Worm (Caenorhabditis elegans) whole organism, late embryonic: ENCODE measurements around the gene T10F2.2.
A peak's percentile ranks its signal among the peaks of the same experiment; 100 is the strongest.

Experiments
- C08G9.2 ChIP-seq: sonication (generic microtip); optimal IDR thresholded peaks from 2 replicates; lab custom pipeline; 2016; ENCODE audit warnings: mild to moderate bottlenecking, missing genetic modification characterization, moderate library complexity, missing compliant biosample characterization
- C38D4.7 ChIP-seq: fragments of 200-800 bp; sonication (Bioruptor generic); optimal IDR thresholded peaks from 2 replicates; lab custom pipeline; 2018; ENCODE audit warnings: mild to moderate bottlenecking, missing genetic modification characterization, moderate library complexity, missing compliant biosample characterization
- F13H6.1 ChIP-seq: sonication (generic microtip); optimal IDR thresholded peaks from 2 replicates; lab custom pipeline; 2016; ENCODE audit warnings: missing genetic modification characterization, missing compliant biosample characterization
- K02D7.2 ChIP-seq: sonication (generic microtip); optimal IDR thresholded peaks from 2 replicates; lab custom pipeline; 2017; ENCODE audit warnings: mild to moderate bottlenecking, missing genetic modification characterization, missing compliant biosample characterization
- K09A11.1 ChIP-seq: sonication (generic microtip); optimal IDR thresholded peaks from 2 replicates; lab custom pipeline; 2017; ENCODE audit warnings: antibody characterized with exemption, mild to moderate bottlenecking, missing genetic modification characterization, missing compliant biosample characterization; ENCODE audit not compliant: insufficient read depth
- T23F11.4 ChIP-seq: fragments of 200-800 bp; sonication (Bioruptor generic); optimal IDR thresholded peaks from 2 replicates; lab custom pipeline; 2018; ENCODE audit warnings: mild to moderate bottlenecking, missing genetic modification characterization, missing compliant biosample characterization
- Y22D7AL.16 ChIP-seq: sonication (generic microtip); optimal IDR thresholded peaks from 2 replicates; lab custom pipeline; 2016; ENCODE audit warnings: missing genetic modification characterization, missing compliant biosample characterization
- ahr-1 ChIP-seq: sonication (generic microtip); optimal IDR thresholded peaks from 2 replicates; lab custom pipeline; 2016; ENCODE audit warnings: missing genetic modification characterization, missing compliant biosample characterization
- ama-1 ChIP-seq: fragments of 150-350 bp; optimal IDR thresholded peaks from 2 replicates; lab custom pipeline; 2014
- ceh-18 ChIP-seq: sonication (generic microtip); optimal IDR thresholded peaks from 2 replicates; lab custom pipeline; 2016; ENCODE audit warnings: missing genetic modification characterization, missing compliant biosample characterization
- ceh-2 ChIP-seq: sonication (generic microtip); optimal IDR thresholded peaks from 2 replicates; lab custom pipeline; 2016; ENCODE audit warnings: missing genotype, missing genetic modification characterization, missing compliant biosample characterization
- ceh-22 ChIP-seq: sonication (generic microtip); optimal IDR thresholded peaks from 2 replicates; lab custom pipeline; 2017; ENCODE audit warnings: missing biosample characterization, missing genetic modification characterization
- ceh-24 ChIP-seq: sonication (generic microtip); optimal IDR thresholded peaks from 2 replicates; lab custom pipeline; 2016; ENCODE audit warnings: mild to moderate bottlenecking, missing genetic modification characterization, missing compliant biosample characterization
- ceh-30 ChIP-seq: fragments of 150-350 bp; optimal IDR thresholded peaks from 2 replicates; lab custom pipeline; 2014; ENCODE audit warnings: missing biosample characterization, missing genetic modification characterization
- ceh-31 ChIP-seq: sonication (generic microtip); optimal IDR thresholded peaks from 2 replicates; lab custom pipeline; 2016; ENCODE audit warnings: missing genetic modification characterization, missing compliant biosample characterization
- ceh-34 ChIP-seq: sonication (generic microtip); optimal IDR thresholded peaks from 2 replicates; lab custom pipeline; 2016; ENCODE audit warnings: mild to moderate bottlenecking, missing genetic modification characterization, missing compliant biosample characterization
- ceh-48 ChIP-seq: sonication (generic microtip); optimal IDR thresholded peaks from 2 replicates; lab custom pipeline; 2016; ENCODE audit warnings: missing genetic modification characterization, inconsistent platforms, missing compliant biosample characterization
- ceh-6 ChIP-seq: fragments of 200-800 bp; sonication (Bioruptor generic); optimal IDR thresholded peaks from 2 replicates; lab custom pipeline; 2018; ENCODE audit warnings: mild to moderate bottlenecking, missing genetic modification characterization, missing compliant biosample characterization
- che-1 ChIP-seq: sonication (generic microtip); optimal IDR thresholded peaks from 2 replicates; lab custom pipeline; 2016; ENCODE audit warnings: mild to moderate bottlenecking, missing genetic modification characterization, missing compliant biosample characterization
- dmd-4 ChIP-seq: sonication (generic microtip); optimal IDR thresholded peaks from 2 replicates; lab custom pipeline; 2016; ENCODE audit warnings: borderline replicate concordance, missing genetic modification characterization, missing compliant biosample characterization
- elt-2 ChIP-seq: sonication (generic microtip); optimal IDR thresholded peaks from 2 replicates; lab custom pipeline; 2016; ENCODE audit warnings: missing genetic modification reagents, missing genetic modification characterization, missing compliant biosample characterization
- elt-4 ChIP-seq: sonication (generic microtip); optimal IDR thresholded peaks from 2 replicates; lab custom pipeline; 2016; ENCODE audit warnings: missing genetic modification characterization, missing compliant biosample characterization
- ets-4 ChIP-seq: sonication (generic microtip); optimal IDR thresholded peaks from 2 replicates; lab custom pipeline; 2016; ENCODE audit warnings: missing genetic modification characterization, missing compliant biosample characterization
- eyg-1 ChIP-seq: sonication (generic microtip); optimal IDR thresholded peaks from 2 replicates; lab custom pipeline; 2016; ENCODE audit warnings: missing genotype, missing genetic modification characterization, missing compliant biosample characterization
- fkh-6 ChIP-seq: sonication (generic microtip); optimal IDR thresholded peaks from 2 replicates; lab custom pipeline; 2016; ENCODE audit warnings: missing genetic modification characterization, missing compliant biosample characterization
- hlh-13 ChIP-seq: fragments of 200-800 bp; sonication (Bioruptor generic); optimal IDR thresholded peaks from 2 replicates; lab custom pipeline; 2018; ENCODE audit warnings: mild to moderate bottlenecking, missing genetic modification characterization, missing compliant biosample characterization
- hlh-15 ChIP-seq: sonication (generic microtip); optimal IDR thresholded peaks from 2 replicates; lab custom pipeline; 2016; ENCODE audit warnings: missing genetic modification characterization, missing compliant biosample characterization
- hlh-30 ChIP-seq: sonication (generic microtip); optimal IDR thresholded peaks from 2 replicates; lab custom pipeline; 2017; ENCODE audit warnings: antibody characterized with exemption, missing genetic modification characterization, missing compliant biosample characterization; ENCODE audit not compliant: insufficient read depth
- hlh-6 ChIP-seq: sonication (generic microtip); optimal IDR thresholded peaks from 2 replicates; lab custom pipeline; 2016; ENCODE audit warnings: missing genotype, missing genetic modification characterization, missing compliant biosample characterization
- madf-2 ChIP-seq: sonication (generic microtip); optimal IDR thresholded peaks from 2 replicates; lab custom pipeline; 2017; ENCODE audit warnings: missing genetic modification characterization, missing compliant biosample characterization
- mec-3 ChIP-seq: sonication (generic microtip); optimal IDR thresholded peaks from 2 replicates; lab custom pipeline; 2016; ENCODE audit warnings: borderline replicate concordance, missing genetic modification characterization, missing compliant biosample characterization
- nfya-1 ChIP-seq: sonication (generic microtip); optimal IDR thresholded peaks from 2 replicates; lab custom pipeline; 2017; ENCODE audit warnings: missing genetic modification characterization, mild to moderate bottlenecking, missing compliant biosample characterization, antibody characterized with exemption, moderate library complexity
- nhr-232 ChIP-seq: sonication (generic microtip); optimal IDR thresholded peaks from 2 replicates; lab custom pipeline; 2016; ENCODE audit warnings: missing genetic modification characterization, missing compliant biosample characterization
- odd-2 ChIP-seq: sonication (generic microtip); optimal IDR thresholded peaks from 2 replicates; lab custom pipeline; 2017; ENCODE audit warnings: antibody characterized with exemption, mild to moderate bottlenecking, missing genetic modification characterization, missing compliant biosample characterization
- pag-3 ChIP-seq: sonication (generic microtip); optimal IDR thresholded peaks from 2 replicates; lab custom pipeline; 2016; ENCODE audit warnings: missing compliant biosample characterization, missing genetic modification characterization, borderline replicate concordance
- pax-1 ChIP-seq: fragments of 150-350 bp; optimal IDR thresholded peaks from 2 replicates; lab custom pipeline; 2014; ENCODE audit warnings: missing biosample characterization, missing genetic modification characterization
- pha-2 ChIP-seq: sonication (generic microtip); optimal IDR thresholded peaks from 2 replicates; lab custom pipeline; 2017; ENCODE audit warnings: mild to moderate bottlenecking, missing genetic modification characterization, missing compliant biosample characterization
- pha-4 ChIP-seq: fragments of 150-350 bp; optimal IDR thresholded peaks from 2 replicates; lab custom pipeline; 2018; ENCODE audit warnings: missing biosample characterization, missing genetic modification reagents, missing genetic modification characterization
- pros-1 ChIP-seq: fragments of 150-350 bp; optimal IDR thresholded peaks from 2 replicates; lab custom pipeline; 2014; ENCODE audit warnings: missing biosample characterization, missing genetic modification reagents, missing genetic modification characterization
- rnt-1 ChIP-seq: sonication (generic microtip); optimal IDR thresholded peaks from 2 replicates; lab custom pipeline; 2016; ENCODE audit warnings: missing genetic modification characterization, missing compliant biosample characterization
- sdc-2 ChIP-seq: sonication (generic microtip); optimal IDR thresholded peaks from 2 replicates; lab custom pipeline; 2016; ENCODE audit warnings: missing genotype, missing genetic modification characterization, missing compliant biosample characterization
- sox-2 ChIP-seq: fragments of 200-800 bp; sonication (Bioruptor generic); IDR thresholded peaks from 2 replicates; pipeline ENCODE4 v1.3.6; 2022; ENCODE audit warnings: missing genetic modification reagents, missing genetic modification characterization, missing compliant biosample characterization
- tbx-7 ChIP-seq: sonication (generic microtip); optimal IDR thresholded peaks from 2 replicates; lab custom pipeline; 2016; ENCODE audit warnings: missing genotype, missing genetic modification characterization, missing compliant biosample characterization
- ttx-3 ChIP-seq: sonication (generic microtip); optimal IDR thresholded peaks from 2 replicates; lab custom pipeline; 2016; ENCODE audit warnings: missing genetic modification reagents, missing genetic modification characterization, missing compliant biosample characterization
- unc-42 ChIP-seq: sonication (generic microtip); optimal IDR thresholded peaks from 2 replicates; lab custom pipeline; 2016; ENCODE audit warnings: missing genotype, missing genetic modification characterization, missing compliant biosample characterization
- unc-86 ChIP-seq: sonication (generic microtip); optimal IDR thresholded peaks from 2 replicates; lab custom pipeline; 2016; ENCODE audit warnings: missing genetic modification characterization, missing compliant biosample characterization
- zip-5 ChIP-seq: sonication (generic microtip); optimal IDR thresholded peaks from 2 replicates; lab custom pipeline; 2016; ENCODE audit warnings: missing genetic modification characterization, missing compliant biosample characterization

Gene T10F2.2

DNA sequence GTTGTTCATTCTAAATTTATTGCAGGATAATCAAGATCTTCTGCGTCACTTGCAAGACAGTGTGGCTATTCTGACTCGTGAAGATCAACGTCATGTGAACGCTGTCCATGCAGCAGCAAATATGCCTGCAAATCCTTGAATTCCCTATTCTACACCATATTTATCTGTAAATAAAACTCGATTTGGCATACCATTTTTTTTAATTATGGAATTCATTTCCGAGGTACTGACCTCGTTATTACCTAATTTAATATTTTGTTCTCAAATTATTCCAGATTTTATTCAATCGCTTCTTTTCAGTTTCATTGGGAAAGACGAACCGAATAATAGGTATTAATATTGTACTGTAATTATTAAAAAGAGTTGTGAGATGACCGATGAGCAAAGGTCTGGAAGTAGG is 8.5 kb upstream of the T10F2.2 start, which contains the start of gene cid-1:
TSS of gene cid-1 (plus strand) at position 301 of the 400 bp plus-strand sequence.
- TF ChIP-seq tbx-7 (tag; lab: Kevin White, UChicago) = no peak

ce11 chrIII:5173139-5173538 is 8.0 kb upstream of the T10F2.2 start, which contains the start of gene emb-1:
Gene emb-1 (plus strand): TSS chrIII:5173439.
- TF ChIP-seq rnt-1 (tag; lab: Kevin White, UChicago) (no peak), ama-1 (lab: Kevin White, UChicago) (no peak), madf-2 (tag; lab: Kevin White, UChicago) (no peak), ceh-48 (tag; lab: Kevin White, UChicago) (no peak), dmd-4 (tag; lab: Kevin White, UChicago) (no peak), pha-4 (tag; lab: Kevin White, UChicago) (no peak), pag-3 (tag; lab: Kevin White, UChicago) (no peak), ceh-34 (tag; lab: Kevin White, UChicago) (no peak), elt-4 (tag; lab: Kevin White, UChicago) (no peak), ets-4 (tag; lab: Kevin White, UChicago) (no peak), ceh-24 (tag; lab: Kevin White, UChicago) (no peak), odd-2 (tag; lab: Kevin White, UChicago) (no peak), nhr-232 (tag; lab: Kevin White, UChicago) (no peak), elt-2 (tag; lab: Kevin White, UChicago) (no peak), fkh-6 (tag; lab: Kevin White, UChicago) (no peak)

- no peak for TF ChIP-seq ceh-30
- no peak for TF ChIP-seq che-1 (tag; lab: Kevin White, UChicago)
- no peak for TF ChIP-seq T23F11.4 (GFP tag; lab: Kevin White, UChicago)
- peak; percentile 52 for TF ChIP-seq hlh-15
- TF ChIP-seq ceh-22 (tag; lab: Kevin White, UChicago) = no peak
- TF ChIP-seq mec-3 (tag; lab: Kevin White, UChicago) = peak; percentile 98
- peak; percentile 23 for TF ChIP-seq sox-2 (GFP tag; lab: Robert Waterston, UW)
- TF ChIP-seq hlh-30 (tag; lab: Kevin White, UChicago) = peak; percentile 23
- TF ChIP-seq dmd-4 (tag; lab: Kevin White, UChicago) = peak; percentile 87
- peak; percentile 100 for TF ChIP-seq ceh-31
- peak; percentile 80 for TF ChIP-seq ahr-1 (tag; lab: Kevin White, UChicago)
- no peak for TF ChIP-seq ttx-3 (tag; lab: Kevin White, UChicago)
- no peak for TF ChIP-seq pha-2 (tag; lab: Kevin White, UChicago)
- peak; percentile 78 for TF ChIP-seq nfya-1 (tag; lab: Kevin White, UChicago)
- no peak for TF ChIP-seq pha-4 (tag; lab: Kevin White, UChicago)
- peak; percentile 49 for TF ChIP-seq pax-1 (tag; lab: Kevin White, UChicago)
- peak; percentile 100 for TF ChIP-seq ets-4 (tag; lab: Kevin White, UChicago)
- peak; percentile 87 for TF ChIP-seq unc-42 (tag; lab: Kevin White, UChicago)
- peak; percentile 89 for TF ChIP-seq eyg-1 (tag; lab: Kevin White, UChicago)
- TF ChIP-seq pros-1 (tag; lab: Kevin White, UChicago) = peak; percentile 51
- TF ChIP-seq K02D7.2 (tag; lab: Kevin White, UChicago) = peak; percentile 60
- peak; percentile 49 for TF ChIP-seq hlh-13 (GFP tag; lab: Kevin White, UChicago)
- peak; percentile 45 for TF ChIP-seq ceh-6 (GFP tag; lab: Kevin White, UChicago)
- TF ChIP-seq Y22D7AL.16 (tag; lab: Kevin White, UChicago) = no peak
- peak; percentile 85 for TF ChIP-seq fkh-6 (tag; lab: Kevin White, UChicago)
- peak; percentile 100 for TF ChIP-seq C08G9.2
- TF ChIP-seq ceh-24 (tag; lab: Kevin White, UChicago) = no peak
- peak; percentile 95 for TF ChIP-seq ceh-18 (tag; lab: Kevin White, UChicago)
- TF ChIP-seq ceh-48 (tag; lab: Kevin White, UChicago) = peak; percentile 39
- peak; percentile 78 for TF ChIP-seq unc-86 (tag; lab: Kevin White, UChicago)
- TF ChIP-seq hlh-6 = peak; percentile 89
- peak; percentile 91 for TF ChIP-seq F13H6.1 (tag; lab: Kevin White, UChicago)
- TF ChIP-seq ama-1 (lab: Kevin White, UChicago) = no peak
- TF ChIP-seq K09A11.1 = no peak
- peak; percentile 78 for TF ChIP-seq pag-3 (tag; lab: Kevin White, UChicago)
- TF ChIP-seq elt-2 (tag; lab: Kevin White, UChicago) = peak; percentile 84
- TF ChIP-seq odd-2 (tag; lab: Kevin White, UChicago) = no peak
- TF ChIP-seq zip-5 (tag; lab: Kevin White, UChicago) = peak; percentile 92
- peak; percentile 99 for TF ChIP-seq ceh-2
- TF ChIP-seq C38D4.7 (GFP tag; lab: Kevin White, UChicago) = no peak
- peak; percentile 79 for TF ChIP-seq sdc-2 (tag; lab: Kevin White, UChicago)
Observed at ce11 chrIII:5172470-5172869, 7.4 kb upstream of the T10F2.2 start, which contains the start of gene K10D2.5. Gene K10D2.5 (plus strand): TSS chrIII:5172720.
